Fruit fly (Drosophila melanogaster): ENCODE data around the gene ND-75.

DNA sequence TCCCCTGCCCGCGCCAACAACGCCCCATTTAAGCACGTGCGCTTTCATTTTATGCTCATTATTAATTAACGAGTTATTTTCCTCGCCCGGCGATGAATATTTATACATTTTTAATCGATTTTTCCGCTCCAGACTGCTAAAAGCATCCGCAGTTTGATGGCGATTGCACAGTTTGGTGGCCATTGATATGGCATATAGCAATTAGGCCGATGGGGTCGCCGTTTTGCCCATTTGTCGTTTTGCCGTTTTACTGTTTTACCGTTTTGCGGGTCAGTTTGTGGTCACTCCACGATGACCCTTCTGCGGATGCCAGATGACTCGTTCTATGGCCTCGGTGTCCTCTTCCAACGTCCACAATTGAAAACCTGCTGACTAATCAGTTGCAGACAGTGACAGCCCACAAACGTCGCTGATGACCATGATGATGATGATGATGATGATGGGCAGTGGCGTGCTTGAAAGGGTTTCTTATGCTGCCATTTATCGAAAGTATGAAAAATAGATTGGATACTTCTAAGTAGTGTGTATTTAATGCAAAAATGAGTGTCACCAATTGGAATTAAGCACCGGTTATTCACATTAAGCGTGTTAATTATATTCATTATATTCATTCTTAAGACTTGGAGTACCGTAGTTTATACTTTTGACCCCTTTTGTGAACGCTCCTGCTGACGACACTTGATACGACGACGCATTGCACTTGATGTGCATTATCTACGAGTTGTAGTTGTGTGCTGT, 39.6 kb downstream of the ND-75 start:
- no peak for TF ChIP-seq CG6683 (GFP tag; optimal IDR thresholded peaks at IDR 0.05)
- TF ChIP-seq h (optimal IDR thresholded peaks at IDR 0.05) = no peak
- TF ChIP-seq CG15479 (GFP tag; optimal IDR thresholded peaks at IDR 0.05) = no peak
- no peak for TF ChIP-seq CG1602 (GFP tag; optimal IDR thresholded peaks at IDR 0.05)
- TF ChIP-seq chm (GFP tag; IDR thresholded peaks at IDR 0.05) = no peak
